Worm (Caenorhabditis elegans) whole organism, midembryonic: ENCODE data around the gene C25F9.2.

Experiments used
- T22C8.4 ChIP-seq: fragments of 200-800 bp; sonication (Bioruptor generic); IDR thresholded peaks from 2 replicates; pipeline ENCODE4 v1.3.6; 2022; ENCODE audit warnings: missing genetic modification characterization, missing compliant biosample characterization
- cog-1 ChIP-seq: sonication (generic microtip); optimal IDR thresholded peaks from 2 replicates; lab custom pipeline; 2016; ENCODE audit warnings: missing genetic modification characterization, missing compliant biosample characterization
- flt-1 ChIP-seq: fragments of 200-800 bp; sonication (Bioruptor generic); IDR thresholded peaks from 2 replicates; pipeline ENCODE4 v1.3.6; 2022; ENCODE audit warnings: missing genetic modification characterization, missing compliant biosample characterization
- klf-2 ChIP-seq: fragments of 200-800 bp; sonication (Bioruptor generic); conservative IDR thresholded peaks from 2 replicates; pipeline ENCODE4 v1.3.6; 2022; ENCODE audit warnings: missing genetic modification reagents, missing genetic modification characterization, missing compliant biosample characterization
- med-1 ChIP-seq: sonication (generic microtip); optimal IDR thresholded peaks from 2 replicates; lab custom pipeline; 2017; ENCODE audit warnings: missing genetic modification characterization, mild to moderate bottlenecking, missing compliant biosample characterization, antibody characterized with exemption, missing genetic modification reagents; ENCODE audit not compliant: insufficient read depth
- ref-1 ChIP-seq: fragments of 200-800 bp; sonication (Bioruptor generic); conservative IDR thresholded peaks from 2 replicates; pipeline ENCODE4 v1.3.6; 2022; ENCODE audit warnings: missing genetic modification reagents, missing genetic modification characterization, missing compliant biosample characterization
- tab-1 ChIP-seq: fragments of 200-800 bp; sonication (Bioruptor generic); IDR thresholded peaks from 2 replicates; pipeline ENCODE4 v1.3.6; 2022; ENCODE audit warnings: missing genetic modification characterization, missing compliant biosample characterization
- ztf-23 ChIP-seq: fragments of 200-800 bp; sonication (Bioruptor generic); IDR thresholded peaks from 2 replicates; pipeline ENCODE4 v1.3.6; 2022; ENCODE audit warnings: missing genetic modification reagents, missing genetic modification characterization, missing compliant biosample characterization
- ztf-29 ChIP-seq: fragments of 200-800 bp; sonication (Bioruptor generic); IDR thresholded peaks from 2 replicates; pipeline ENCODE4 v1.3.6; 2022; ENCODE audit warnings: missing genetic modification reagents, missing genetic modification characterization, missing compliant biosample characterization

C25F9.2 gene

ce11 chrV:19421131-19421530, at the start of gene C25F9.2:
Gene C25F9.2 (plus strand): TSS chrV:19421471.
- no peak for TF ChIP-seq ztf-23 (GFP tag; lab: Robert Waterston, UW)

ce11 chrV:19371777-19372176, 49.5 kb upstream of the C25F9.2 start:
- TF ChIP-seq ref-1 (GFP tag; lab: Robert Waterston, UW): no peak
- TF ChIP-seq med-1 (GFP tag; lab: Kevin White, UChicago): no peak
- TF ChIP-seq T22C8.4 (GFP tag; lab: Robert Waterston, UW): 0 out of 2 replicates have a peak, but pooled peaks have one; percentile 3
- no peak for TF ChIP-seq ztf-23 (GFP tag; lab: Robert Waterston, UW)
- no peak for TF ChIP-seq klf-2 (GFP tag; lab: Robert Waterston, UW)

ce11 chrV:19377014-19377494, 44.2 kb upstream of the C25F9.2 start, which contains the start of gene nceh-1:
Gene nceh-1 (plus strand): TSS chrV:19377444.
- no peak for TF ChIP-seq klf-2 (GFP tag; lab: Robert Waterston, UW)
- TF ChIP-seq cog-1 (tag; lab: Kevin White, UChicago): no peak
- no peak for TF ChIP-seq med-1 (GFP tag; lab: Kevin White, UChicago)
- no peak for TF ChIP-seq T22C8.4 (GFP tag; lab: Robert Waterston, UW)
- TF ChIP-seq ztf-29 (GFP tag; lab: Robert Waterston, UW): no peak
- TF ChIP-seq flt-1 (GFP tag; lab: Robert Waterston, UW): no peak
- TF ChIP-seq tab-1: no peak
- TF ChIP-seq ref-1 (GFP tag; lab: Robert Waterston, UW): no peak
- no peak for TF ChIP-seq ztf-23 (GFP tag; lab: Robert Waterston, UW)

- TF ChIP-seq ztf-29 (GFP tag; lab: Robert Waterston, UW) (no peak), cog-1 (tag; lab: Kevin White, UChicago) (no peak), ref-1 (GFP tag; lab: Robert Waterston, UW) (no peak), ztf-23 (GFP tag; lab: Robert Waterston, UW) (no peak), flt-1 (GFP tag; lab: Robert Waterston, UW) (no peak), T22C8.4 (GFP tag; lab: Robert Waterston, UW) (no peak), tab-1 (no peak), med-1 (GFP tag; lab: Kevin White, UChicago) (no peak), klf-2 (GFP tag; lab: Robert Waterston, UW) (no peak)
Observed at ce11 chrV:19380968-19381367, 40.3 kb upstream of the C25F9.2 start, which contains the start of gene srw-84. Gene srw-84 (plus strand): TSS chrV:19381268.

- no peak for TF ChIP-seq tab-1
- TF ChIP-seq flt-1 (GFP tag; lab: Robert Waterston, UW): no peak
- TF ChIP-seq ztf-23 (GFP tag; lab: Robert Waterston, UW): no peak
- TF ChIP-seq T22C8.4 (GFP tag; lab: Robert Waterston, UW): no peak
- TF ChIP-seq klf-2 (GFP tag; lab: Robert Waterston, UW): no peak
- TF ChIP-seq ref-1 (GFP tag; lab: Robert Waterston, UW): no peak
- TF ChIP-seq med-1 (GFP tag; lab: Kevin White, UChicago): no peak
- TF ChIP-seq cog-1 (tag; lab: Kevin White, UChicago): no peak
- TF ChIP-seq ztf-29 (GFP tag; lab: Robert Waterston, UW): no peak
Observed at ce11 chrV:19390029-19390428, 31.2 kb upstream of the C25F9.2 start, which contains the start of gene slcr-46.2. Gene slcr-46.2 (minus strand): TSS chrV:19390129.

- TF ChIP-seq klf-2 (GFP tag; lab: Robert Waterston, UW): no peak
- TF ChIP-seq med-1 (GFP tag; lab: Kevin White, UChicago): no peak
- TF ChIP-seq ref-1 (GFP tag; lab: Robert Waterston, UW): no peak
- no peak for TF ChIP-seq ztf-23 (GFP tag; lab: Robert Waterston, UW)
- TF ChIP-seq cog-1 (tag; lab: Kevin White, UChicago): no peak
- TF ChIP-seq ztf-29 (GFP tag; lab: Robert Waterston, UW): no peak
- no peak for TF ChIP-seq tab-1
- TF ChIP-seq flt-1 (GFP tag; lab: Robert Waterston, UW): no peak
- TF ChIP-seq T22C8.4 (GFP tag; lab: Robert Waterston, UW): no peak
Observed at ce11 chrV:19391242-19391641, 30.0 kb upstream of the C25F9.2 start.

- no peak for TF ChIP-seq ztf-23 (GFP tag; lab: Robert Waterston, UW)
Observed at ce11 chrV:19394750-19395149, 26.5 kb upstream of the C25F9.2 start, which contains the start of gene C25F9.8. Gene C25F9.8 (plus strand): TSS chrV:19395050.

- TF ChIP-seq klf-2 (GFP tag; lab: Robert Waterston, UW) (no peak), cog-1 (tag; lab: Kevin White, UChicago) (no peak), ztf-23 (GFP tag; lab: Robert Waterston, UW) (no peak), med-1 (GFP tag; lab: Kevin White, UChicago) (no peak), flt-1 (GFP tag; lab: Robert Waterston, UW) (no peak), tab-1 (no peak), ref-1 (GFP tag; lab: Robert Waterston, UW) (no peak), ztf-29 (GFP tag; lab: Robert Waterston, UW) (no peak), T22C8.4 (GFP tag; lab: Robert Waterston, UW) (no peak)
Observed at ce11 chrV:19396576-19397313, 24.5 kb upstream of the C25F9.2 start.

ce11 chrV:19398396-19398795, 22.9 kb upstream of the C25F9.2 start:
- TF ChIP-seq T22C8.4 (GFP tag; lab: Robert Waterston, UW) (no peak), tab-1 (no peak), med-1 (GFP tag; lab: Kevin White, UChicago) (no peak), ztf-23 (GFP tag; lab: Robert Waterston, UW) (no peak), ztf-29 (GFP tag; lab: Robert Waterston, UW) (no peak), flt-1 (GFP tag; lab: Robert Waterston, UW) (no peak), cog-1 (tag; lab: Kevin White, UChicago) (no peak)
